Worm (Caenorhabditis elegans): ENCODE results near the gene C17E7.4.

The C17E7.4 gene

ce11 chrV:3874102-3874744, 18.4 kb upstream of the C17E7.4 start, which contains the start of gene nhr-158 (continued):
- TF ChIP-seq sma-9 (GFP tag; optimal IDR thresholded peaks at IDR 0.05) = peak; percentile 55
- TF ChIP-seq sma-9 (tag; optimal IDR thresholded peaks at IDR 0.05) = no peak
- no peak for TF ChIP-seq nhr-129 (tag; optimal IDR thresholded peaks at IDR 0.05)
- peak; percentile 54 for TF ChIP-seq dmd-4 (tag; optimal IDR thresholded peaks at IDR 0.05)
- no peak for TF ChIP-seq zag-1 (tag; optimal IDR thresholded peaks at IDR 0.05)
- TF ChIP-seq mdl-1 (tag; optimal IDR thresholded peaks at IDR 0.05) = no peak
- no peak for TF ChIP-seq nhr-77 (tag; optimal IDR thresholded peaks at IDR 0.05)
- no peak for TF ChIP-seq sem-4 (tag; optimal IDR thresholded peaks at IDR 0.05)
- TF ChIP-seq nhr-6 (tag; optimal IDR thresholded peaks at IDR 0.05) = no peak
- TF ChIP-seq C34F6.9 (tag; optimal IDR thresholded peaks at IDR 0.05) = peak; percentile 1
- no peak for TF ChIP-seq gmeb-1 (tag; optimal IDR thresholded peaks at IDR 0.05)
- TF ChIP-seq aly-2 (tag; optimal IDR thresholded peaks at IDR 0.05) = no peak
- no peak for TF ChIP-seq sma-3 (GFP tag; optimal IDR thresholded peaks at IDR 0.05)

ce11 chrV:3877242-3877641, 15.4 kb upstream of the C17E7.4 start:
- no peak for TF ChIP-seq elt-1 (tag; optimal IDR thresholded peaks at IDR 0.05)
- TF ChIP-seq Y55F3AM.14 (GFP tag; optimal IDR thresholded peaks at IDR 0.05) = no peak
- TF ChIP-seq nhr-21 (tag; optimal IDR thresholded peaks at IDR 0.05) = peak; percentile 3

ce11 chrV:3878223-3878622, 14.4 kb upstream of the C17E7.4 start, which contains the start of gene nhr-159:
Gene nhr-159, minus strand, starts transcription at chrV:3878323.
- no peak for TF ChIP-seq nhr-10 (tag; optimal IDR thresholded peaks at IDR 0.05)
- no peak for TF ChIP-seq nhr-11 (tag; optimal IDR thresholded peaks at IDR 0.05)
- TF ChIP-seq zag-1 (tag; optimal IDR thresholded peaks at IDR 0.05) = no peak
- no peak for TF ChIP-seq lsy-2 (tag; optimal IDR thresholded peaks at IDR 0.05)
- TF ChIP-seq fos-1 (tag; optimal IDR thresholded peaks at IDR 0.05) = no peak
- TF ChIP-seq mab-5 (tag; optimal IDR thresholded peaks at IDR 0.05) = no peak
- no peak for TF ChIP-seq elt-3 (tag; optimal IDR thresholded peaks at IDR 0.05)
- no peak for TF ChIP-seq nhr-237 (tag; optimal IDR thresholded peaks at IDR 0.05)
- TF ChIP-seq gmeb-1 (tag; optimal IDR thresholded peaks at IDR 0.05) = no peak
- TF ChIP-seq unc-55 (GFP tag; optimal IDR thresholded peaks at IDR 0.05) = no peak
- no peak for TF ChIP-seq C34F6.9 (tag; optimal IDR thresholded peaks at IDR 0.05)
- no peak for TF ChIP-seq snpc-4 (tag; optimal IDR thresholded peaks at IDR 0.05)
- TF ChIP-seq ztf-11 (tag; optimal IDR thresholded peaks at IDR 0.05) = no peak
- TF ChIP-seq nhr-21 (tag; optimal IDR thresholded peaks at IDR 0.05) = no peak
- TF ChIP-seq lin-13 (GFP tag; optimal IDR thresholded peaks at IDR 0.05) = no peak
- no peak for TF ChIP-seq skn-1 (tag; optimal IDR thresholded peaks at IDR 0.05)
- no peak for TF ChIP-seq mdl-1 (tag; optimal IDR thresholded peaks at IDR 0.05)
- TF ChIP-seq sem-4 (tag; optimal IDR thresholded peaks at IDR 0.05) = no peak
- no peak for TF ChIP-seq ama-1 (optimal IDR thresholded peaks at IDR 0.05)

ce11 chrV:3884550-3884949, 8.1 kb upstream of the C17E7.4 start:
- TF ChIP-seq mab-5 (tag; optimal IDR thresholded peaks at IDR 0.05) (no peak), ceh-16 (tag; optimal IDR thresholded peaks at IDR 0.05) (no peak), ztf-4 (tag; optimal IDR thresholded peaks at IDR 0.05) (no peak), nhr-23 (tag; optimal IDR thresholded peaks at IDR 0.05) (no peak), sma-9 (GFP tag; optimal IDR thresholded peaks at IDR 0.05) (no peak), sma-9 (tag; optimal IDR thresholded peaks at IDR 0.05) (no peak), blmp-1 (tag; optimal IDR thresholded peaks at IDR 0.05; ENCODE audit: insufficient read depth) (no peak)

ce11 chrV:3886104-3886503, 6.5 kb upstream of the C17E7.4 start, which contains the start of gene nhr-124:
Gene nhr-124, minus strand, starts transcription at chrV:3886204.
- TF ChIP-seq egl-27 (tag; optimal IDR thresholded peaks at IDR 0.05) (no peak), unc-62 (GFP tag; optimal IDR thresholded peaks at IDR 0.05) (no peak), lin-13 (GFP tag; optimal IDR thresholded peaks at IDR 0.05) (no peak), unc-39 (tag; optimal IDR thresholded peaks at IDR 0.05) (no peak), nhr-237 (tag; optimal IDR thresholded peaks at IDR 0.05) (no peak), R02D3.7 (tag; optimal IDR thresholded peaks at IDR 0.05) (no peak), ceh-82 (tag; optimal IDR thresholded peaks at IDR 0.05) (no peak), mdl-1 (tag; optimal IDR thresholded peaks at IDR 0.05) (no peak), elt-1 (tag; optimal IDR thresholded peaks at IDR 0.05) (no peak), C34F6.9 (tag; optimal IDR thresholded peaks at IDR 0.05) (no peak), snpc-4 (tag; optimal IDR thresholded peaks at IDR 0.05) (no peak), ztf-4 (tag; optimal IDR thresholded peaks at IDR 0.05) (no peak), sma-9 (GFP tag; optimal IDR thresholded peaks at IDR 0.05) (no peak), sma-9 (tag; optimal IDR thresholded peaks at IDR 0.05) (no peak), unc-55 (GFP tag; optimal IDR thresholded peaks at IDR 0.05) (no peak), lin-39 (tag; optimal IDR thresholded peaks at IDR 0.05) (no peak), zag-1 (tag; optimal IDR thresholded peaks at IDR 0.05) (no peak), mab-5 (tag; optimal IDR thresholded peaks at IDR 0.05) (no peak), F13H6.1 (tag; optimal IDR thresholded peaks at IDR 0.05) (no peak), aly-2 (tag; optimal IDR thresholded peaks at IDR 0.05) (no peak)

Measured in whole organism, L2 larva.